Worm (Caenorhabditis elegans) whole organism, L2 larva: Measurements from ENCODE around the gene wnk-1.

ENCODE experiments used
- C34F6.9 ChIP-seq: fragments of 150-350 bp; optimal IDR thresholded peaks from 2 replicates; lab custom pipeline; 2014; ENCODE audit warnings: missing biosample characterization, missing genetic modification characterization
- F13H6.1 ChIP-seq: sonication (generic microtip); optimal IDR thresholded peaks from 2 replicates; lab custom pipeline; 2016; ENCODE audit warnings: missing genetic modification characterization, missing compliant biosample characterization
- Y55F3AM.14 ChIP-seq: fragments of 200-800 bp; sonication (Bioruptor generic); optimal IDR thresholded peaks from 2 replicates; lab custom pipeline; 2018; ENCODE audit warnings: mild to moderate bottlenecking, missing genetic modification characterization, missing compliant biosample characterization
- ZK546.5 ChIP-seq: sonication (generic microtip); optimal IDR thresholded peaks from 2 replicates; lab custom pipeline; 2017; ENCODE audit warnings: missing biosample characterization, missing genetic modification characterization
- alr-1 ChIP-seq: fragments of 150-350 bp; optimal IDR thresholded peaks from 2 replicates; lab custom pipeline; 2014; ENCODE audit warnings: missing biosample characterization, missing genetic modification characterization
- ama-1 ChIP-seq: fragments of 150-350 bp; optimal IDR thresholded peaks from 2 replicates; lab custom pipeline; 2018; ENCODE audit warnings: inconsistent platforms
- blmp-1 ChIP-seq: sonication (generic microtip); optimal IDR thresholded peaks from 2 replicates; lab custom pipeline; 2017; ENCODE audit warnings: missing genetic modification characterization, mild to moderate bottlenecking, missing compliant biosample characterization, antibody characterized with exemption, moderate library complexity; ENCODE audit not compliant: insufficient read depth
- ceh-16 ChIP-seq: fragments of 150-350 bp; optimal IDR thresholded peaks from 2 replicates; lab custom pipeline; 2014; ENCODE audit warnings: missing biosample characterization, missing genetic modification characterization
- ceh-82 ChIP-seq: fragments of 150-350 bp; optimal IDR thresholded peaks from 2 replicates; lab custom pipeline; 2014; ENCODE audit warnings: missing biosample characterization, missing genetic modification characterization
- crh-2 ChIP-seq: sonication (generic microtip); optimal IDR thresholded peaks from 2 replicates; lab custom pipeline; 2017; ENCODE audit warnings: missing biosample characterization, missing genetic modification characterization
- dmd-4 ChIP-seq: sonication (generic microtip); optimal IDR thresholded peaks from 2 replicates; lab custom pipeline; 2017; ENCODE audit warnings: missing biosample characterization, missing genetic modification characterization
- elt-1 ChIP-seq: fragments of 150-350 bp; optimal IDR thresholded peaks from 2 replicates; lab custom pipeline; 2014; ENCODE audit warnings: missing biosample characterization, missing genetic modification characterization
- fos-1 ChIP-seq: fragments of 150-350 bp; optimal IDR thresholded peaks from 2 replicates; lab custom pipeline; 2014; ENCODE audit warnings: missing biosample characterization, missing genetic modification characterization
- gmeb-1 ChIP-seq: fragments of 150-350 bp; optimal IDR thresholded peaks from 2 replicates; lab custom pipeline; 2014; ENCODE audit warnings: missing biosample characterization, missing genetic modification characterization
- lin-11 ChIP-seq: fragments of 150-350 bp; sonication (generic microtip); optimal IDR thresholded peaks from 2 replicates; lab custom pipeline; 2014; ENCODE audit warnings: missing biosample characterization, missing genetic modification characterization, inconsistent platforms, mixed read lengths
- lin-13 ChIP-seq: fragments of 150-350 bp; optimal IDR thresholded peaks from 2 replicates; lab custom pipeline; 2014; ENCODE audit warnings: missing biosample characterization, missing genetic modification reagents, missing genetic modification characterization
- lin-39 ChIP-seq: fragments of 150-350 bp; optimal IDR thresholded peaks from 2 replicates; lab custom pipeline; 2014; ENCODE audit warnings: missing biosample characterization, missing genetic modification reagents, missing genetic modification characterization
- lsy-2 ChIP-seq, 2 experiments: fragments of 150-350 bp in 1 of 2; sonication (generic microtip) in 1 of 2; optimal IDR thresholded peaks; 2 replicates each; lab custom pipeline; 2014 to 2017; ENCODE audit warnings: missing biosample characterization in 2 of 2, missing genetic modification characterization in 2 of 2
- mab-5 ChIP-seq: fragments of 150-350 bp; optimal IDR thresholded peaks from 2 replicates; lab custom pipeline; 2014; ENCODE audit warnings: missing biosample characterization, missing genetic modification characterization
- mbf-1 ChIP-seq: sonication (generic microtip); optimal IDR thresholded peaks from 2 replicates; lab custom pipeline; 2017; ENCODE audit warnings: missing biosample characterization, missing genetic modification characterization
- mdl-1 ChIP-seq, 2 experiments: fragments of 150-350 bp in 1 of 2; sonication (generic microtip) in 1 of 2; optimal IDR thresholded peaks; 2 replicates each; lab custom pipeline; 2017; ENCODE audit warnings: missing biosample characterization in 2 of 2, missing genetic modification characterization in 2 of 2
- nhr-10 ChIP-seq: sonication (generic microtip); optimal IDR thresholded peaks from 2 replicates; lab custom pipeline; 2017; ENCODE audit warnings: missing biosample characterization, missing genetic modification characterization
- nhr-12 ChIP-seq: fragments of 150-350 bp; optimal IDR thresholded peaks from 2 replicates; lab custom pipeline; 2014; ENCODE audit warnings: missing biosample characterization, missing genetic modification characterization
- nhr-129 ChIP-seq: fragments of 150-350 bp; optimal IDR thresholded peaks from 2 replicates; lab custom pipeline; 2014; ENCODE audit warnings: missing biosample characterization, missing genetic modification characterization
- nhr-23 ChIP-seq: fragments of 150-350 bp; optimal IDR thresholded peaks from 2 replicates; lab custom pipeline; 2014; ENCODE audit warnings: missing biosample characterization, missing genetic modification reagents, missing genetic modification characterization
- nhr-25 ChIP-seq: fragments of 150-350 bp; sonication (generic microtip); optimal IDR thresholded peaks from 3 replicates; lab custom pipeline; 2014; ENCODE audit warnings: missing biosample characterization, missing genetic modification characterization
- nhr-6 ChIP-seq: fragments of 150-350 bp; optimal IDR thresholded peaks from 2 replicates; lab custom pipeline; 2014; ENCODE audit warnings: missing biosample characterization, missing genetic modification characterization
- nhr-77 ChIP-seq: fragments of 150-350 bp; optimal IDR thresholded peaks from 2 replicates; lab custom pipeline; 2014; ENCODE audit warnings: missing biosample characterization, missing genetic modification characterization
- peb-1 ChIP-seq: fragments of 150-350 bp; optimal IDR thresholded peaks from 2 replicates; lab custom pipeline; 2014; ENCODE audit warnings: missing biosample characterization, missing genetic modification characterization
- sem-4 ChIP-seq: fragments of 150-350 bp; optimal IDR thresholded peaks from 2 replicates; lab custom pipeline; 2014; ENCODE audit warnings: missing biosample characterization, missing genetic modification reagents, missing genetic modification characterization
- skn-1 ChIP-seq: sonication (generic microtip); optimal IDR thresholded peaks from 2 replicates; lab custom pipeline; 2017; ENCODE audit warnings: missing biosample characterization, missing genetic modification characterization
- sma-3 ChIP-seq: sonication (generic microtip); optimal IDR thresholded peaks from 2 replicates; lab custom pipeline; 2016; ENCODE audit warnings: missing genetic modification reagents, missing genetic modification characterization, missing compliant biosample characterization
- sma-9 ChIP-seq, 2 experiments: fragments of 150-350 bp in 1 of 2; sonication (generic microtip) in 1 of 2; optimal IDR thresholded peaks; 2 replicates each; lab custom pipeline; 2014 to 2016; ENCODE audit warnings: missing genetic modification characterization in 2 of 2, mild to moderate bottlenecking in 1 of 2, missing biosample characterization in 1 of 2, missing compliant biosample characterization in 1 of 2, missing genetic modification reagents in 1 of 2, moderate library complexity in 1 of 2
- snpc-4 ChIP-seq: fragments of 150-350 bp; optimal IDR thresholded peaks from 2 replicates; lab custom pipeline; 2014; ENCODE audit warnings: missing biosample characterization, missing genetic modification characterization
- unc-39 ChIP-seq: fragments of 150-350 bp; optimal IDR thresholded peaks from 2 replicates; lab custom pipeline; 2014; ENCODE audit warnings: missing biosample characterization, missing genetic modification characterization
- unc-55 ChIP-seq: fragments of 150-350 bp; sonication (generic microtip); optimal IDR thresholded peaks from 3 replicates; lab custom pipeline; 2014; ENCODE audit warnings: missing biosample characterization, missing genetic modification reagents, missing genetic modification characterization
- zag-1 ChIP-seq: fragments of 150-350 bp; optimal IDR thresholded peaks from 2 replicates; lab custom pipeline; 2014; ENCODE audit warnings: missing biosample characterization, missing genetic modification characterization
- ztf-1 ChIP-seq: fragments of 200-800 bp; sonication (Bioruptor generic); conservative IDR thresholded peaks from 2 replicates; pipeline ENCODE4 v1.3.6; 2022; ENCODE audit warnings: missing genetic modification characterization, missing compliant biosample characterization
- ztf-11 ChIP-seq: sonication (generic microtip); optimal IDR thresholded peaks from 2 replicates; lab custom pipeline; 2017; ENCODE audit warnings: missing biosample characterization, missing genetic modification characterization
- ztf-4 ChIP-seq: fragments of 150-350 bp; optimal IDR thresholded peaks from 2 replicates; lab custom pipeline; 2014; ENCODE audit warnings: missing biosample characterization, missing genetic modification characterization

wnk-1 gene

ce11 chrIV:9165027-9165426 is 34.9 kb upstream of the wnk-1 start, which contains the start of gene pcp-2:
Gene pcp-2, minus strand, starts transcription at chrIV:9165127.
- TF ChIP-seq lsy-2 (tag; optimal IDR thresholded peaks at IDR 0.05; lab: Kevin White, UChicago): no peak
- TF ChIP-seq snpc-4: no peak
- TF ChIP-seq nhr-12 (tag; lab: Kevin White, UChicago): no peak
- no peak for TF ChIP-seq unc-55 (GFP tag; lab: Kevin White, UChicago)
- no peak for TF ChIP-seq zag-1
- no peak for TF ChIP-seq alr-1 (tag; lab: Kevin White, UChicago)
- TF ChIP-seq ZK546.5 (tag; lab: Kevin White, UChicago): no peak
- TF ChIP-seq ceh-82 (tag; lab: Kevin White, UChicago): no peak
- TF ChIP-seq, all 48 proteins: peak for 0

- TF ChIP-seq ZK546.5 (tag; lab: Kevin White, UChicago): no peak
- TF ChIP-seq fos-1 (tag; lab: Kevin White, UChicago): peak; percentile 90
- TF ChIP-seq skn-1 (tag; lab: Kevin White, UChicago): peak; percentile 71
These were observed 34.2 kb upstream of the wnk-1 start, which contains the start of gene C07C7.3 for ce11 chrIV:9165681-9166080. Gene C07C7.3, plus strand, starts transcription at chrIV:9166051.

ce11 chrIV:9169764-9170163 is 30.1 kb upstream of the wnk-1 start:
- TF ChIP-seq lin-39: no peak
- peak; percentile 11 for TF ChIP-seq unc-55 (GFP tag; lab: Kevin White, UChicago)

ce11 chrIV:9184547-9184946 is 15.4 kb upstream of the wnk-1 start, which contains the start of gene C07C7.1:
Gene C07C7.1, plus strand, starts transcription at chrIV:9184847.
- TF ChIP-seq peb-1 (tag; lab: Kevin White, UChicago): no peak
- TF ChIP-seq C34F6.9 (tag; lab: Kevin White, UChicago): no peak
- TF ChIP-seq ztf-4 (tag; lab: Kevin White, UChicago): no peak
- TF ChIP-seq mab-5 (tag; lab: Kevin White, UChicago): no peak
- TF ChIP-seq Y55F3AM.14: no peak
- TF ChIP-seq lin-13 (GFP tag; lab: Kevin White, UChicago): no peak
- TF ChIP-seq skn-1 (tag; lab: Kevin White, UChicago): no peak
- no peak for TF ChIP-seq alr-1 (tag; lab: Kevin White, UChicago)
- TF ChIP-seq snpc-4: no peak
- no peak for TF ChIP-seq crh-2 (tag; lab: Kevin White, UChicago)
- TF ChIP-seq lsy-2 (tag; optimal IDR thresholded peaks at IDR 0.05; lab: Kevin White, UChicago): no peak
- TF ChIP-seq lin-39: no peak
- TF ChIP-seq nhr-25 (tag; lab: Kevin White, UChicago): no peak
- TF ChIP-seq sma-9 (GFP tag; optimal IDR thresholded peaks at IDR 0.05; lab: Kevin White, UChicago): no peak
- no peak for TF ChIP-seq sma-9 (tag; optimal IDR thresholded peaks at IDR 0.05; lab: Kevin White, UChicago)
- TF ChIP-seq nhr-23: no peak
- no peak for TF ChIP-seq sem-4 (tag; lab: Kevin White, UChicago)
- no peak for TF ChIP-seq nhr-12 (tag; lab: Kevin White, UChicago)
- no peak for TF ChIP-seq nhr-10 (tag; lab: Kevin White, UChicago)
- TF ChIP-seq gmeb-1 (tag; lab: Kevin White, UChicago): no peak

- TF ChIP-seq snpc-4: no peak
- TF ChIP-seq nhr-23: no peak
- TF ChIP-seq unc-55 (GFP tag; lab: Kevin White, UChicago): peak; percentile 17
- peak; percentile 77 for TF ChIP-seq sma-9 (GFP tag; optimal IDR thresholded peaks at IDR 0.05; lab: Kevin White, UChicago)
- TF ChIP-seq sma-9 (tag; optimal IDR thresholded peaks at IDR 0.05; lab: Kevin White, UChicago): no peak
- no peak for TF ChIP-seq ZK546.5 (tag; lab: Kevin White, UChicago)
- no peak for TF ChIP-seq alr-1 (tag; lab: Kevin White, UChicago)
- no peak for TF ChIP-seq elt-1 (tag; lab: Kevin White, UChicago)
- TF ChIP-seq unc-39 (tag; lab: Kevin White, UChicago): no peak
- no peak for TF ChIP-seq ceh-16 (tag; lab: Kevin White, UChicago)
- peak; percentile 70 for TF ChIP-seq fos-1 (tag; lab: Kevin White, UChicago)
- no peak for TF ChIP-seq mbf-1
- peak; percentile 60 for TF ChIP-seq F13H6.1
- peak in 1 of 2 experiments; percentile 17 for TF ChIP-seq lsy-2 (tag; optimal IDR thresholded peaks at IDR 0.05; lab: Kevin White, UChicago)
- no peak for TF ChIP-seq nhr-10 (tag; lab: Kevin White, UChicago)
- no peak for TF ChIP-seq dmd-4 (tag; lab: Kevin White, UChicago)
- TF ChIP-seq sma-3 (GFP tag; lab: Kevin White, UChicago): peak; percentile 48
- TF ChIP-seq sem-4 (tag; lab: Kevin White, UChicago): no peak
- TF ChIP-seq ama-1 (lab: Kevin White, UChicago): no peak
- peak; percentile 48 for TF ChIP-seq zag-1
- TF ChIP-seq Y55F3AM.14: peak; percentile 42
- no peak for TF ChIP-seq nhr-25 (tag; lab: Kevin White, UChicago)
- peak; percentile 53 for TF ChIP-seq lin-11 (tag; lab: Kevin White, UChicago)
- no peak for TF ChIP-seq ztf-1
- no peak for TF ChIP-seq ztf-4 (tag; lab: Kevin White, UChicago)
- no peak for TF ChIP-seq lin-39
- TF ChIP-seq nhr-6 (tag; lab: Kevin White, UChicago): no peak
- TF ChIP-seq blmp-1 (tag; lab: Kevin White, UChicago): no peak
- peak; percentile 15 for TF ChIP-seq nhr-77 (tag; lab: Kevin White, UChicago)
- TF ChIP-seq ceh-82 (tag; lab: Kevin White, UChicago): no peak
- no peak for TF ChIP-seq ztf-11 (tag; lab: Kevin White, UChicago)
- TF ChIP-seq gmeb-1 (tag; lab: Kevin White, UChicago): peak; percentile 67
- TF ChIP-seq lin-13 (GFP tag; lab: Kevin White, UChicago): peak; percentile 25
- TF ChIP-seq mdl-1 (tag; optimal IDR thresholded peaks at IDR 0.05; lab: Kevin White, UChicago): no peak
- peak; percentile 92 for TF ChIP-seq nhr-129 (tag; lab: Kevin White, UChicago)
- TF ChIP-seq nhr-12 (tag; lab: Kevin White, UChicago): no peak
- TF ChIP-seq skn-1 (tag; lab: Kevin White, UChicago): no peak
- peak; percentile 57 for TF ChIP-seq C34F6.9 (tag; lab: Kevin White, UChicago)
These were observed 8.7 kb upstream of the wnk-1 start for ce11 chrIV:9191183-9191582.
